Worm (Caenorhabditis elegans) whole organism, L4 larva: ENCODE data around the gene F08G12.5.

Source experiments
- F26F4.8 ChIP-seq: fragments of 200-800 bp; sonication (Bioruptor generic); conservative IDR thresholded peaks from 2 replicates; pipeline ENCODE4 v1.3.6; 2022; ENCODE audit warnings: missing genetic modification characterization, missing compliant biosample characterization
- R02D3.7 ChIP-seq: fragments of 150-350 bp; sonication (generic microtip); optimal IDR thresholded peaks from 3 replicates; lab custom pipeline; 2014; ENCODE audit warnings: missing biosample characterization, missing genetic modification characterization
- T26A8.4 ChIP-seq: fragments of 200-800 bp; sonication (Bioruptor generic); IDR thresholded peaks from 2 replicates; pipeline ENCODE4 v1.3.6; 2022; ENCODE audit warnings: missing genetic modification characterization, missing compliant biosample characterization
- ZK337.2 ChIP-seq: fragments of 200-800 bp; sonication (Bioruptor generic); IDR thresholded peaks from 2 replicates; pipeline ENCODE4 v1.3.6; 2022; ENCODE audit warnings: missing genetic modification reagents, missing genetic modification characterization, missing compliant biosample characterization
- aha-1 ChIP-seq: fragments of 150-350 bp; peaks from one replicate; lab custom pipeline; 2014; ENCODE audit warnings: missing biosample characterization, missing genetic modification characterization
- attf-4 ChIP-seq: sonication (generic microtip); optimal IDR thresholded peaks from 3 replicates; lab custom pipeline; 2017; ENCODE audit warnings: missing biosample characterization, missing genetic modification characterization
- ceh-28 ChIP-seq: fragments of 150-350 bp; optimal IDR thresholded peaks from 2 replicates; lab custom pipeline; 2014; ENCODE audit warnings: missing biosample characterization, missing genetic modification reagents, missing genetic modification characterization
- ceh-44 ChIP-seq: fragments of 200-800 bp; sonication (Bioruptor generic); IDR thresholded peaks from 2 replicates; pipeline ENCODE4 v1.3.6; 2022; ENCODE audit warnings: missing genetic modification reagents, missing genetic modification characterization, missing compliant biosample characterization
- ces-1 ChIP-seq: fragments of 150-350 bp; sonication (generic microtip); optimal IDR thresholded peaks from 4 replicates; lab custom pipeline; 2014; ENCODE audit warnings: missing biosample characterization, missing genetic modification reagents, missing genetic modification characterization
- daf-16 ChIP-seq, 3 experiments: sonication (generic microtip); optimal IDR thresholded peaks; 2 replicates each; lab custom pipeline; 2016 to 2017; ENCODE audit warnings: missing genetic modification characterization in 3 of 3, missing genetic modification reagents in 3 of 3, mild to moderate bottlenecking in 2 of 3, missing compliant biosample characterization in 2 of 3, missing biosample characterization in 1 of 3, moderate library complexity in 1 of 3
- dmd-6 ChIP-seq: fragments of 200-800 bp; sonication (Bioruptor generic); IDR thresholded peaks from 2 replicates; pipeline ENCODE4 v1.3.6; 2022; ENCODE audit warnings: missing genetic modification reagents, missing genetic modification characterization, missing compliant biosample characterization
- dmd-8 ChIP-seq: fragments of 200-800 bp; sonication (Bioruptor generic); IDR thresholded peaks from 2 replicates; pipeline ENCODE4 v1.3.6; 2022; ENCODE audit warnings: missing genetic modification characterization, missing compliant biosample characterization
- duxl-1 ChIP-seq: sonication (generic microtip); optimal IDR thresholded peaks from 2 replicates; lab custom pipeline; 2016; ENCODE audit warnings: mild to moderate bottlenecking, missing genetic modification characterization, moderate library complexity, missing compliant biosample characterization; ENCODE audit not compliant: poor library complexity
- dve-1 ChIP-seq: sonication (generic microtip); optimal IDR thresholded peaks from 2 replicates; lab custom pipeline; 2017; ENCODE audit warnings: antibody characterized with exemption, mild to moderate bottlenecking, missing genetic modification characterization, missing compliant biosample characterization; ENCODE audit not compliant: insufficient read depth
- egl-27 ChIP-seq: sonication (generic microtip); optimal IDR thresholded peaks from 3 replicates; lab custom pipeline; 2017; ENCODE audit warnings: missing biosample characterization, missing genetic modification reagents, missing genetic modification characterization
- hif-1 ChIP-seq, 2 experiments: sonication (generic microtip); optimal IDR thresholded peaks; 2 replicates each; lab custom pipeline; 2016 to 2017; ENCODE audit warnings: missing compliant biosample characterization in 2 of 2, missing genetic modification characterization in 2 of 2, missing genetic modification reagents in 2 of 2, missing genotype in 2 of 2, mild to moderate bottlenecking in 1 of 2
- hlh-11 ChIP-seq: fragments of 200-800 bp; sonication (Bioruptor generic); optimal IDR thresholded peaks from 2 replicates; lab custom pipeline; 2018; ENCODE audit warnings: mild to moderate bottlenecking, missing genetic modification characterization, missing compliant biosample characterization
- lim-7 ChIP-seq: fragments of 200-800 bp; sonication (Bioruptor generic); IDR thresholded peaks from 2 replicates; pipeline ENCODE4 v1.3.6; 2022; ENCODE audit warnings: missing genetic modification characterization, missing compliant biosample characterization
- lin-29 ChIP-seq: fragments of 200-800 bp; sonication (Bioruptor generic); IDR thresholded peaks from 2 replicates; pipeline ENCODE4 v1.3.6; 2022; ENCODE audit warnings: missing genetic modification reagents, missing genetic modification characterization, missing compliant biosample characterization
- madf-5 ChIP-seq, 2 experiments: fragments of 200-800 bp; sonication (Bioruptor generic); IDR thresholded peaks; 2 replicates each; pipeline ENCODE4 v1.3.6; 2022; ENCODE audit warnings: missing compliant biosample characterization in 2 of 2, missing genetic modification characterization in 2 of 2
- nhr-11 ChIP-seq: fragments of 150-350 bp; optimal IDR thresholded peaks from 2 replicates; lab custom pipeline; 2014; ENCODE audit warnings: missing biosample characterization, missing genetic modification characterization
- nhr-25 ChIP-seq: sonication (generic microtip); optimal IDR thresholded peaks from 2 replicates; lab custom pipeline; 2017; ENCODE audit warnings: missing genetic modification characterization, mild to moderate bottlenecking, missing compliant biosample characterization, antibody characterized with exemption, moderate library complexity, borderline replicate concordance; ENCODE audit not compliant: insufficient read depth
- nhr-28 ChIP-seq: fragments of 150-350 bp; optimal IDR thresholded peaks from 2 replicates; lab custom pipeline; 2014; ENCODE audit warnings: missing biosample characterization, missing genetic modification characterization
- nhr-41 ChIP-seq: fragments of 200-800 bp; sonication (Bioruptor generic); IDR thresholded peaks from 2 replicates; pipeline ENCODE4 v1.3.6; 2022; ENCODE audit warnings: missing genetic modification reagents, missing genetic modification characterization, missing compliant biosample characterization
- php-3 ChIP-seq: fragments of 200-800 bp; sonication (Bioruptor generic); IDR thresholded peaks from 2 replicates; pipeline ENCODE4 v1.3.6; 2022; ENCODE audit warnings: missing genetic modification reagents, missing genetic modification characterization, missing compliant biosample characterization
- pqm-1 ChIP-seq: sonication (generic microtip); optimal IDR thresholded peaks from 2 replicates; lab custom pipeline; 2017; ENCODE audit warnings: missing biosample characterization, missing genetic modification characterization
- spr-3 ChIP-seq: fragments of 200-800 bp; sonication (Bioruptor generic); optimal IDR thresholded peaks from 2 replicates; lab custom pipeline; 2018; ENCODE audit warnings: mild to moderate bottlenecking, missing genetic modification characterization, missing compliant biosample characterization
- unc-130 ChIP-seq: sonication (generic microtip); optimal IDR thresholded peaks from 2 replicates; lab custom pipeline; 2016; ENCODE audit warnings: missing genetic modification reagents, missing genetic modification characterization, missing compliant biosample characterization
- unc-62 ChIP-seq, 3 experiments: fragments of 150-350 bp in 1 of 3; sonication (generic microtip); optimal IDR thresholded peaks in 2 of 3; peaks in 1 of 3; 1 replicate in 1 of 3; 2 replicates in 2 of 3; lab custom pipeline; 2014 to 2017; ENCODE audit warnings: missing biosample characterization in 3 of 3, missing genetic modification characterization in 3 of 3, missing genetic modification reagents in 3 of 3, missing genotype in 1 of 3
- ztf-7 ChIP-seq: fragments of 150-350 bp; optimal IDR thresholded peaks from 2 replicates; lab custom pipeline; 2014; ENCODE audit warnings: missing biosample characterization, missing genetic modification characterization

Gene F08G12.5

DNA sequence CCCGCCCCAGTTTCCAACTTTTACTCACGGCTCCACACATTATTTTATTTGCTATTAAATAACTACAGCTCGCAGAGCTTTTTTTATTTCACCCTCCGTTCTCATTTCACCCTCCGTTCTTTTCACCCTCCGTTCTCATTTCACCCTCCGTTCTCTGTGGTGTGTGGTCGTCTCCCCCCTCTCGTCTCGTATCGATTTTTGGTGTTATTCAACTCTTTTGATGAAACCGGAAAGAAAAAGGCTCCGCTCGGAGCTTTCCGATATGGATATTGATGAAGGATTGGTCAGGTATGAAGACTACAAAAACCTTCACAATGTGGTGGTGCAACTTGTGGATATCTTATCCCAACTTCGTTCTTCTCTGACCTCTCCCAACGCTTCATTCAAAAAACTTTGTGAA, 19.6 kb downstream of the F08G12.5 start:
- TF ChIP-seq php-3 (GFP tag; lab: Robert Waterston, UW) (no peak), attf-4 (no peak), madf-5 (GFP tag; IDR thresholded peaks at IDR 0.05; lab: Robert Waterston, UW) (no peak), duxl-1 (tag; lab: Kevin White, UChicago) (no peak), aha-1 (tag; lab: Kevin White, UChicago) (no peak), dmd-8 (no peak), ceh-44 (GFP tag; lab: Robert Waterston, UW) (no peak), spr-3 (no peak), F26F4.8 (GFP tag; lab: Robert Waterston, UW) (no peak), nhr-25 (tag; lab: Kevin White, UChicago) (no peak), ztf-7 (tag; lab: Kevin White, UChicago) (no peak)
- TF ChIP-seq, all 104 proteins: peak for 0

- TF ChIP-seq hlh-11 (tag; lab: Kevin White, UChicago) (peak; percentile 19), nhr-11 (tag; lab: Kevin White, UChicago) (no peak), T26A8.4 (no peak), dve-1 (tag; lab: Kevin White, UChicago) (peak; percentile 6), pqm-1 (tag; lab: Kevin White, UChicago) (peak; percentile 78), unc-62 (GFP tag; optimal IDR thresholded peaks at IDR 0.05 in 1 of 2; lab: Kevin White, UChicago) (no peak), unc-62 (tag; optimal IDR thresholded peaks at IDR 0.05; lab: Kevin White, UChicago) (no peak), ZK337.2 (no peak), daf-16 (GFP tag; optimal IDR thresholded peaks at IDR 0.05; lab: Kevin White, UChicago) (no peak), daf-16 (tag; optimal IDR thresholded peaks at IDR 0.05; lab: Kevin White, UChicago) (peak; percentile 86), nhr-41 (GFP tag; lab: Robert Waterston, UW) (no peak), nhr-28 (tag; lab: Kevin White, UChicago) (peak; percentile 81), dmd-6 (GFP tag; lab: Robert Waterston, UW) (no peak)
These were observed 20.2 kb downstream of the F08G12.5 start for ce11 chrX:11289925-11290324.

- TF ChIP-seq unc-130 (GFP tag; lab: Kevin White, UChicago) (no peak), ceh-28 (tag; lab: Kevin White, UChicago) (no peak), duxl-1 (tag; lab: Kevin White, UChicago) (no peak), aha-1 (tag; lab: Kevin White, UChicago) (peak; percentile 46), hif-1 (tag; optimal IDR thresholded peaks at IDR 0.05; lab: Kevin White, UChicago) (peak in 1 of 2 experiments; percentile 23), unc-62 (GFP tag; optimal IDR thresholded peaks at IDR 0.05 in 1 of 2; lab: Kevin White, UChicago) (peak in 1 of 2 experiments; percentile 40), unc-62 (tag; optimal IDR thresholded peaks at IDR 0.05; lab: Kevin White, UChicago) (no peak)
These were observed 22.5 kb downstream of the F08G12.5 start, which contains the start of gene F38B2.4 for ce11 chrX:11287617-11288016. TSS of gene F38B2.4 (minus strand) at chrX:11287717.

ce11 chrX:11286246-11286645, 23.8 kb downstream of the F08G12.5 start, which contains the start of gene F38B2.3:
TSS of gene F38B2.3 (minus strand) at chrX:11286346.
- TF ChIP-seq egl-27 (tag; lab: Kevin White, UChicago) = no peak
- TF ChIP-seq R02D3.7 (tag; lab: Kevin White, UChicago) = no peak
- TF ChIP-seq lim-7 = no peak
- TF ChIP-seq aha-1 (tag; lab: Kevin White, UChicago) = peak; percentile 43
- no peak for TF ChIP-seq ces-1 (GFP tag; lab: Kevin White, UChicago)

DNA sequence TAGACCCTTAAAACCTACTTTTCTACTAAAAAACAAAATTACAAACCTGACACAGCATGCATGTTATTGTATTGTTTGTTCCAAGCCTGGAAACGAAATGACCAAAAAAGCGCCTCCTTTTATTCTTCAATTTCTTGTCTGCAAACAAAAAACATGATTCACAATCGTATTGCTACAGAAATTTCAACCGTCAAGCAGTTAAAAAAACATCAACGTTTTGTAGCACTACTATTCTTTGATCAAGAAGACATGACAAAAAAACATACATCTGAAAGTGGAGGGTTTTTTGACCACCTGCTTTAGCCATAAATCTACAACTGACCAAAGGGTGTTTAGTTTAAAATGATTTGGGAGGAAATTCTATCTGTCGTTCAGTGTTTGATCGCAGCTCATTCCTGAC, 28.9 kb downstream of the F08G12.5 start, which contains the start of gene F38B2.6:
F38B2.6 (minus strand) TSS at position 101 of the 400 bp plus-strand sequence.
- TF ChIP-seq aha-1 (tag; lab: Kevin White, UChicago) (peak; percentile 26), dve-1 (tag; lab: Kevin White, UChicago) (no peak), T26A8.4 (no peak), lin-29 (GFP tag; lab: Robert Waterston, UW) (no peak)
- TF ChIP-seq, all 104 proteins: peak for 1
